Fruit fly (Drosophila melanogaster) whole organism, embryonic: ENCODE data around the gene CG13896.

Experiments
- ATbp ChIP-seq: fragments of 200-800 bp; sonication (Bioruptor generic); optimal IDR thresholded peaks from 2 replicates; lab custom pipeline; 2017; ENCODE audit warnings: missing biosample characterization, mild to moderate bottlenecking, missing genetic modification characterization, missing genetic modification reagents
- CG10147 ChIP-seq: fragments of 200-800 bp; sonication (Bioruptor generic); optimal IDR thresholded peaks from 2 replicates; lab custom pipeline; 2019; ENCODE audit warnings: missing biosample characterization, mild to moderate bottlenecking, missing genetic modification characterization, moderate library complexity
- CG10654 ChIP-seq: fragments of 200-800 bp; sonication (Bioruptor generic); optimal IDR thresholded peaks from 2 replicates; lab custom pipeline; 2016; ENCODE audit warnings: missing biosample characterization, missing genetic modification characterization
- CG12299 ChIP-seq: fragments of 200-800 bp; sonication (Bioruptor generic); optimal IDR thresholded peaks from 2 replicates; lab custom pipeline; 2018; ENCODE audit warnings: missing biosample characterization, mild to moderate bottlenecking, missing genetic modification characterization
- CG13894 ChIP-seq: fragments of 200-800 bp; sonication (Bioruptor generic); optimal IDR thresholded peaks from 3 replicates; lab custom pipeline; 2018; ENCODE audit warnings: missing biosample characterization, mild to moderate bottlenecking, missing genetic modification characterization, moderate library complexity
- CG15269 ChIP-seq: fragments of 200-800 bp; sonication (Bioruptor generic); optimal IDR thresholded peaks from 2 replicates; lab custom pipeline; 2018; ENCODE audit warnings: missing biosample characterization, mild to moderate bottlenecking, missing genetic modification characterization, moderate library complexity
- CG15514 ChIP-seq: fragments of 200-800 bp; sonication (Bioruptor generic); optimal IDR thresholded peaks from 3 replicates; lab custom pipeline; 2017; ENCODE audit warnings: missing biosample characterization, missing genetic modification characterization, mild to moderate bottlenecking, moderate library complexity, missing genetic modification reagents
- CG18476 ChIP-seq: fragments of 200-800 bp; sonication (Bioruptor generic); optimal IDR thresholded peaks from 2 replicates; lab custom pipeline; 2016; ENCODE audit warnings: missing biosample characterization, mild to moderate bottlenecking, missing genetic modification characterization
- CG2202 ChIP-seq: fragments of 200-800 bp; sonication (Bioruptor generic); optimal IDR thresholded peaks from 2 replicates; lab custom pipeline; 2018; ENCODE audit warnings: missing biosample characterization, mild to moderate bottlenecking, missing genetic modification characterization
- CG30403 ChIP-seq: fragments of 200-800 bp; sonication (Bioruptor generic); optimal IDR thresholded peaks from 3 replicates; lab custom pipeline; 2016; ENCODE audit warnings: missing biosample characterization, missing genetic modification characterization
- CG31224 ChIP-seq: fragments of 200-800 bp; sonication (Bioruptor generic); IDR thresholded peaks from 2 replicates; pipeline ENCODE4 v1.3.6; 2022; ENCODE audit warnings: missing biosample characterization, missing genetic modification characterization
- CG4404 ChIP-seq: fragments of 200-800 bp; sonication (Bioruptor generic); IDR thresholded peaks from 2 replicates; pipeline ENCODE4 v1.3.6; 2022; ENCODE audit warnings: missing biosample characterization, missing genetic modification characterization
- CG4424 ChIP-seq: fragments of 200-800 bp; sonication (Bioruptor generic); optimal IDR thresholded peaks from 3 replicates; lab custom pipeline; 2016; ENCODE audit warnings: missing biosample characterization, missing genetic modification characterization
- CG5953 ChIP-seq: fragments of 200-800 bp; sonication (Bioruptor generic); IDR thresholded peaks from 2 replicates; pipeline ENCODE4 v1.3.6; 2022; ENCODE audit warnings: missing biosample characterization, missing genetic modification characterization
- CG7786 ChIP-seq: fragments of 200-800 bp; sonication (Bioruptor generic); optimal IDR thresholded peaks from 2 replicates; lab custom pipeline; 2016; ENCODE audit warnings: missing biosample characterization, missing genetic modification characterization
- CG7928 ChIP-seq: fragments of 200-800 bp; sonication (Bioruptor generic); optimal IDR thresholded peaks from 2 replicates; lab custom pipeline; 2017; ENCODE audit warnings: missing biosample characterization, mild to moderate bottlenecking, missing genetic modification characterization
- CG9817 ChIP-seq: fragments of 200-800 bp; sonication (Bioruptor generic); optimal IDR thresholded peaks from 2 replicates; lab custom pipeline; 2018; ENCODE audit warnings: missing biosample characterization, mild to moderate bottlenecking, missing genetic modification characterization, moderate library complexity
- CG9876 ChIP-seq: fragments of 200-800 bp; sonication (Bioruptor generic); optimal IDR thresholded peaks from 2 replicates; lab custom pipeline; 2016; ENCODE audit warnings: missing biosample characterization, missing genetic modification characterization
- CHES-1-like ChIP-seq: fragments of 200-800 bp; sonication (Bioruptor generic); optimal IDR thresholded peaks from 2 replicates; lab custom pipeline; 2016; ENCODE audit warnings: missing biosample characterization, missing genetic modification characterization
- D19B ChIP-seq: fragments of 200-800 bp; sonication (Bioruptor generic); optimal IDR thresholded peaks from 2 replicates; lab custom pipeline; 2017; ENCODE audit warnings: missing biosample characterization, mild to moderate bottlenecking, missing genetic modification characterization
- E2f1 ChIP-seq: fragments of 200-800 bp; sonication (Bioruptor generic); IDR thresholded peaks from 2 replicates; pipeline ENCODE4 v1.3.6; 2022; ENCODE audit warnings: missing biosample characterization, missing genetic modification characterization
- ERR ChIP-seq: fragments of 200-800 bp; sonication (Bioruptor generic); optimal IDR thresholded peaks from 2 replicates; lab custom pipeline; 2016; ENCODE audit warnings: missing biosample characterization, missing genetic modification characterization
- Gug ChIP-seq: fragments of 200-800 bp; sonication (Bioruptor generic); IDR thresholded peaks from 4 replicates; pipeline ENCODE4 v1.3.6; 2022; ENCODE audit warnings: missing biosample characterization, missing genetic modification characterization
- HLH4C ChIP-seq: fragments of 200-800 bp; sonication (Bioruptor generic); IDR thresholded peaks from 3 replicates; pipeline ENCODE4 v1.3.6; 2022; ENCODE audit warnings: missing biosample characterization, missing genetic modification characterization; ENCODE audit not compliant: partially characterized antibody
- HLHmδ ChIP-seq: fragments of 200-800 bp; sonication (Bioruptor generic); optimal IDR thresholded peaks from 2 replicates; lab custom pipeline; 2018; ENCODE audit warnings: missing biosample characterization, mild to moderate bottlenecking, missing genetic modification characterization, moderate library complexity
- Hey ChIP-seq: fragments of 200-800 bp; sonication (Bioruptor generic); optimal IDR thresholded peaks from 3 replicates; lab custom pipeline; 2018; ENCODE audit warnings: missing biosample characterization, mild to moderate bottlenecking, missing genetic modification characterization
- NFAT ChIP-seq: fragments of 200-800 bp; sonication (Bioruptor generic); IDR thresholded peaks from 2 replicates; pipeline ENCODE4 v1.3.6; 2022; ENCODE audit warnings: missing biosample characterization, missing genetic modification characterization
- Nf-YC ChIP-seq: fragments of 200-800 bp; optimal IDR thresholded peaks from 3 replicates; lab custom pipeline; 2019; ENCODE audit warnings: missing biosample characterization, mild to moderate bottlenecking, missing genetic modification characterization, moderate library complexity
- Taf1 ChIP-seq: fragments of 200-800 bp; sonication (Bioruptor generic); IDR thresholded peaks from 2 replicates; pipeline ENCODE4 v1.3.6; 2022; ENCODE audit warnings: missing biosample characterization, missing genetic modification characterization
- abd-A ChIP-seq: fragments of 200-800 bp; sonication (Bioruptor generic); optimal IDR thresholded peaks from 3 replicates; lab custom pipeline; 2019; ENCODE audit warnings: missing biosample characterization, mild to moderate bottlenecking, missing genetic modification characterization, moderate library complexity
- ap ChIP-seq: fragments of 200-800 bp; sonication (Bioruptor generic); IDR thresholded peaks from 2 replicates; pipeline ENCODE4 v1.3.6; 2022; ENCODE audit warnings: missing biosample characterization, missing genetic modification characterization
- ara ChIP-seq: fragments of 200-800 bp; sonication (Bioruptor generic); IDR thresholded peaks from 2 replicates; pipeline ENCODE4 v1.3.6; 2022; ENCODE audit warnings: missing biosample characterization, missing genetic modification characterization
- bowl ChIP-seq: fragments of 200-800 bp; sonication (Bioruptor generic); IDR thresholded peaks from 2 replicates; pipeline ENCODE4 v1.3.6; 2022; ENCODE audit warnings: missing biosample characterization, missing genetic modification characterization
- br ChIP-seq: fragments of >200 bp; optimal IDR thresholded peaks from 2 replicates; lab custom pipeline; 2017
- caup ChIP-seq: fragments of 200-800 bp; sonication (Bioruptor generic); optimal IDR thresholded peaks from 3 replicates; lab custom pipeline; 2017; ENCODE audit warnings: missing biosample characterization, mild to moderate bottlenecking, missing genetic modification characterization, moderate library complexity; ENCODE audit not compliant: severe bottlenecking
- crc ChIP-seq: fragments of 200-800 bp; sonication (Bioruptor generic); optimal IDR thresholded peaks from 2 replicates; lab custom pipeline; 2016; ENCODE audit warnings: missing biosample characterization, missing genetic modification characterization
- dimm ChIP-seq: fragments of 200-800 bp; sonication (Bioruptor generic); IDR thresholded peaks from 2 replicates; pipeline ENCODE4 v1.3.6; 2022; ENCODE audit warnings: missing biosample characterization, missing genetic modification characterization
- fd102C ChIP-seq: fragments of 200-800 bp; sonication (Bioruptor generic); optimal IDR thresholded peaks from 2 replicates; lab custom pipeline; 2018; ENCODE audit warnings: missing biosample characterization, mild to moderate bottlenecking, missing genetic modification characterization, moderate library complexity
- fd3F ChIP-seq: fragments of 200-800 bp; sonication (Bioruptor generic); optimal IDR thresholded peaks from 2 replicates; lab custom pipeline; 2018; ENCODE audit warnings: missing biosample characterization, mild to moderate bottlenecking, missing genetic modification characterization, moderate library complexity
- inv ChIP-seq: fragments of 200-800 bp; sonication (Bioruptor generic); IDR thresholded peaks from 2 replicates; pipeline ENCODE4 v1.3.6; 2022; ENCODE audit warnings: missing biosample characterization, missing genetic modification characterization; ENCODE audit not compliant: partially characterized antibody
- jing ChIP-seq: fragments of 200-800 bp; sonication (Bioruptor generic); optimal IDR thresholded peaks from 2 replicates; lab custom pipeline; 2018; ENCODE audit warnings: missing biosample characterization, mild to moderate bottlenecking, missing genetic modification characterization
- odd ChIP-seq: fragments of 200-800 bp; sonication (Bioruptor generic); optimal IDR thresholded peaks from 2 replicates; lab custom pipeline; 2017; ENCODE audit warnings: missing biosample characterization, mild to moderate bottlenecking, missing genetic modification characterization
- sc ChIP-seq, 3 experiments: fragments of >200 bp in 2 of 3; fragments of 200-800 bp in 1 of 3; sonication (Bioruptor generic) in 1 of 3; optimal IDR thresholded peaks; 2 replicates in 2 of 3; 3 replicates in 1 of 3; lab custom pipeline; 2017; ENCODE audit warnings: mild to moderate bottlenecking in 1 of 3, missing biosample characterization in 1 of 3, missing genetic modification characterization in 1 of 3, missing genetic modification reagents in 1 of 3
- scrt ChIP-seq: fragments of 200-800 bp; sonication (Bioruptor generic); optimal IDR thresholded peaks from 2 replicates; lab custom pipeline; 2018; ENCODE audit warnings: missing biosample characterization, mild to moderate bottlenecking, missing genetic modification characterization, moderate library complexity
- sob ChIP-seq: fragments of 200-800 bp; sonication (Bioruptor generic); IDR thresholded peaks from 2 replicates; pipeline ENCODE4 v1.3.6; 2022; ENCODE audit warnings: missing biosample characterization, missing genetic modification characterization
- sr ChIP-seq: fragments of 200-800 bp; sonication (Bioruptor generic); IDR thresholded peaks from 3 replicates; pipeline ENCODE4 v1.3.6; 2022; ENCODE audit warnings: missing biosample characterization, missing genetic modification characterization
- trem ChIP-seq: fragments of 200-800 bp; optimal IDR thresholded peaks from 3 replicates; lab custom pipeline; 2019; ENCODE audit warnings: missing biosample characterization, mild to moderate bottlenecking, missing genetic modification characterization, moderate library complexity
- twi ChIP-seq: fragments of 200-800 bp; optimal IDR thresholded peaks from 2 replicates; lab custom pipeline; 2019; ENCODE audit warnings: missing biosample characterization, mild to moderate bottlenecking, missing genetic modification characterization, moderate library complexity
- yki ChIP-seq: fragments of >200 bp; optimal IDR thresholded peaks from 3 replicates; lab custom pipeline; 2018
- zfh1 ChIP-seq: fragments of 200-800 bp; sonication (Bioruptor generic); IDR thresholded peaks from 3 replicates; pipeline ENCODE4 v1.3.6; 2022; ENCODE audit warnings: missing biosample characterization, missing genetic modification characterization

CG13896 gene

dm6 chr3L:696404-697054 lies 15.1 kb downstream of the CG13896 start (continued):
- TF ChIP-seq inv (GFP tag; lab: Robert Waterston, UW) (no peak), sc (optimal IDR thresholded peaks at IDR 0.05; lab: Kevin White, UChicago) (no peak), sc (GFP tag; optimal IDR thresholded peaks at IDR 0.05; lab: Kevin White, UChicago) (peak; percentile 93), zfh1 (GFP tag; lab: Robert Waterston, UW) (peak; percentile 97), ATbp (GFP tag; lab: Kevin White, UChicago) (peak; percentile 94), trem (peak; percentile 95), CG18476 (GFP tag; lab: Kevin White, UChicago) (peak; percentile 88), CG4424 (GFP tag; lab: Kevin White, UChicago) (peak; percentile 96), CG13894 (tag; lab: Kevin White, UChicago) (peak; percentile 100), D19B (GFP tag; lab: Kevin White, UChicago) (peak; percentile 87), fd3F (GFP tag; lab: Kevin White, UChicago) (peak; percentile 91), sr (GFP tag; lab: Robert Waterston, UW) (peak; percentile 83), CG10654 (GFP tag; lab: Kevin White, UChicago) (peak; percentile 89), Gug (peak; percentile 93), CG9817 (peak; percentile 93), scrt (peak; percentile 94), NFAT (GFP tag; lab: Robert Waterston, UW) (peak; percentile 89), caup (GFP tag; lab: Kevin White, UChicago) (peak; percentile 96), CG9876 (GFP tag; lab: Kevin White, UChicago) (peak; percentile 15), br (lab: Kevin White, UChicago) (no peak), CG12299 (peak; percentile 92), CG10147 (GFP tag; lab: Kevin White, UChicago) (peak; percentile 94), CG15514 (GFP tag; lab: Kevin White, UChicago) (peak; percentile 88), CG7786 (GFP tag; lab: Kevin White, UChicago) (peak; percentile 39), ap (GFP tag; lab: Robert Waterston, UW) (peak; percentile 95), CG7928 (GFP tag; lab: Kevin White, UChicago) (peak; percentile 71), twi (tag; lab: Kevin White, UChicago) (peak; percentile 90), Nf-YC (peak; percentile 77), CG2202 (tag; lab: Kevin White, UChicago) (peak; percentile 95), odd (GFP tag; lab: Kevin White, UChicago) (peak; percentile 95), ara (GFP tag; lab: Robert Waterston, UW) (peak; percentile 97), dimm (GFP tag; lab: Robert Waterston, UW) (peak; percentile 81), E2f1 (GFP tag; lab: Robert Waterston, UW) (peak; percentile 95), HLHmδ (GFP tag; lab: Kevin White, UChicago) (no peak), sob (GFP tag; lab: Robert Waterston, UW) (peak; percentile 95), CG15269 (peak; percentile 96), fd102C (GFP tag; lab: Kevin White, UChicago) (peak; percentile 73), crc (GFP tag; lab: Kevin White, UChicago) (no peak), ERR (GFP tag; lab: Kevin White, UChicago) (peak; percentile 16), HLH4C (no peak), CG31224 (GFP tag; lab: Robert Waterston, UW) (peak; percentile 90), abd-A (peak; percentile 72), CG4404 (GFP tag; lab: Robert Waterston, UW) (peak; percentile 96), CG5953 (GFP tag; lab: Robert Waterston, UW) (peak; percentile 88), jing (GFP tag; lab: Kevin White, UChicago) (peak; percentile 90), Hey (tag; lab: Kevin White, UChicago) (peak; percentile 40), yki (lab: Kevin White, UChicago) (no peak), CG30403 (GFP tag; lab: Kevin White, UChicago) (peak; percentile 92), bowl (peak; percentile 90), CHES-1-like (GFP tag; lab: Kevin White, UChicago) (peak; percentile 35), Taf1 (peak; percentile 90)
